Worm (Caenorhabditis elegans) whole organism, midembryonic: ENCODE results near the gene Y51H4A.938.

Experiments used
- T22C8.4 ChIP-seq: fragments of 200-800 bp; sonication (Bioruptor generic); IDR thresholded peaks from 2 replicates; pipeline ENCODE4 v1.3.6; 2022; ENCODE audit warnings: missing genetic modification characterization, missing compliant biosample characterization
- cog-1 ChIP-seq: sonication (generic microtip); optimal IDR thresholded peaks from 2 replicates; lab custom pipeline; 2016; ENCODE audit warnings: missing genetic modification characterization, missing compliant biosample characterization
- flt-1 ChIP-seq: fragments of 200-800 bp; sonication (Bioruptor generic); IDR thresholded peaks from 2 replicates; pipeline ENCODE4 v1.3.6; 2022; ENCODE audit warnings: missing genetic modification characterization, missing compliant biosample characterization
- klf-2 ChIP-seq: fragments of 200-800 bp; sonication (Bioruptor generic); conservative IDR thresholded peaks from 2 replicates; pipeline ENCODE4 v1.3.6; 2022; ENCODE audit warnings: missing genetic modification reagents, missing genetic modification characterization, missing compliant biosample characterization
- med-1 ChIP-seq: sonication (generic microtip); optimal IDR thresholded peaks from 2 replicates; lab custom pipeline; 2017; ENCODE audit warnings: missing genetic modification characterization, mild to moderate bottlenecking, missing compliant biosample characterization, antibody characterized with exemption, missing genetic modification reagents; ENCODE audit not compliant: insufficient read depth
- ref-1 ChIP-seq: fragments of 200-800 bp; sonication (Bioruptor generic); conservative IDR thresholded peaks from 2 replicates; pipeline ENCODE4 v1.3.6; 2022; ENCODE audit warnings: missing genetic modification reagents, missing genetic modification characterization, missing compliant biosample characterization
- ztf-29 ChIP-seq: fragments of 200-800 bp; sonication (Bioruptor generic); IDR thresholded peaks from 2 replicates; pipeline ENCODE4 v1.3.6; 2022; ENCODE audit warnings: missing genetic modification reagents, missing genetic modification characterization, missing compliant biosample characterization

DNA sequence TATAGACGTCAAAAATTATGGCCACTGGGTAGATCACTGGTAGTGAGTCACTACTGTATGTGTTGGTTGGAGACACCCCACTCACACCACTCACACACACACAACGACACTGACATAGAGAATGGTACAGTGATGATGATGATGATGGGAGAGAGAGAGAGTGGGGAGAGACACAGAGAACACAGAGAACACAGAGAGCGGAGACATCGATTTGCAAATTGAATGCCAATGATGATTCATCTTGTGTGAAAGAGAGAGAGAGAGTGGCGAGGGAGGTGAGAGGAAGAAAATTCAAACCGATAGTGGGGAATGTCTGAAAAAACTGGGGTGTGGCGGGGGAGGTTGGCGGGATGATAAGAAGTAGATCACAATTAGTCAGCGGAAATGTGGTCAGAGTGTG is 9.0 kb downstream of the Y51H4A.938 start:
- TF ChIP-seq klf-2 (GFP tag; lab: Robert Waterston, UW) (no peak), ref-1 (GFP tag; lab: Robert Waterston, UW) (no peak), T22C8.4 (GFP tag; lab: Robert Waterston, UW) (0 out of 2 replicates have a peak, but pooled peaks have one; percentile 17), cog-1 (no peak), ztf-29 (no peak), med-1 (GFP tag; lab: Kevin White, UChicago) (no peak), flt-1 (GFP tag; lab: Robert Waterston, UW) (no peak)
